Worm (Caenorhabditis elegans) whole organism, L4/young adult: ENCODE results near the gene F53F8.6.

Experiments
- W03F9.2 ChIP-seq: fragments of 150-350 bp; optimal IDR thresholded peaks from 2 replicates; lab custom pipeline; 2014; ENCODE audit warnings: missing biosample characterization, missing genetic modification characterization
- him-1 ChIP-seq: sonication (generic microtip); optimal IDR thresholded peaks from 2 replicates; lab custom pipeline; 2016; ENCODE audit warnings: missing genotype, missing genetic modification reagents, missing genetic modification characterization, missing compliant biosample characterization

DNA sequence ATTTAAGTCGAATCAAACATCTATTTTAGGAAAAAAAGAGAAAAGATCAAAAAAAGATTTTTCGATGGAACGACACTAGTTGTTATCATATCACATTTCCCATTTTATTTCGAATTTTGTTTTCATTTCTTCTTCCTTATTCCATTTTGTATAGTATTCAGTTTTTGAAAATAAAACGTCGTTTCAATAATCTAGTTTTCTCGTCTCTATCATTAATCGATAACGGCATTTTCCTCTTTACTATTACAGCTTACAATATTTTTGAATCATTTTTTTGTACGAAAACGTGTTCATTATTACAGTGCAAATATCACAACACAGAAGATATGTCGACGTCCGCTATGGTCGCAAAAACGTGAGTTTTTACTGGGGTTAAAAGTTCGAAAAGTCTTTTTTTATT is 9.6 kb downstream of the F53F8.6 start, which contains the start of gene Y44A6C.1:
- no peak for TF ChIP-seq W03F9.2
- TF ChIP-seq him-1 (tag; lab: Kevin White, UChicago) = no peak
